Fruit fly (Drosophila melanogaster): ENCODE data around the gene CG32500.
A peak's percentile ranks its signal among the peaks of the same experiment; 100 is the strongest.

Gene CG32500

DNA sequence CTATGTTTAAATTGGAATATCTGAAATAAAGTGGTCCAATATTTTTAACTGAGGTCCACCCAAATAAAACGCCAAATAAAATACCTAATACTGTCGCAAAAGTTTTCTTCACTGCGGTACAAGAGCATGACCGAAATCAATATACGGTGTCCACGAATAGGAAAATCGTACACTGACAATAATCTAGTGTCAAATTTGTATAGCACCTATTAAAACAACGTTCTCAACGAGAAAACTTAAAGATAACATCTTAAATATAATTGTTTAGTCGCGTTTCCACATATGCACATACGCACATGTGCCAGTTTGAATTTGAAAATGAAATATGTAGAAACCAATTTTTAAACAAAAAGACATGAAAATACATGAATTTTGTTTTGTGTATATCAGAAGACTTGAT is 7.9 kb upstream of the CG32500 start (continued):
- TF ChIP-seq Bdp1 (GFP tag; optimal IDR thresholded peaks at IDR 0.05) (no peak), Awh (GFP tag; IDR thresholded peaks at IDR 0.05) (no peak), CG7963 (GFP tag; IDR thresholded peaks at IDR 0.05; ENCODE audit: partially characterized antibody) (no peak), CG8290 (GFP tag; optimal IDR thresholded peaks at IDR 0.05) (peak; percentile 32), CG8290 (tag; optimal IDR thresholded peaks at IDR 0.05) (peak in 1 of 2 experiments; percentile 31), CG33557 (GFP tag; optimal IDR thresholded peaks at IDR 0.05) (peak; percentile 74), odd (GFP tag; optimal IDR thresholded peaks at IDR 0.05) (peak; percentile 59), Dref (GFP tag; IDR thresholded peaks at IDR 0.05) (no peak), CG12299 (tag; optimal IDR thresholded peaks at IDR 0.05) (peak; percentile 62), CG13287 (GFP tag; IDR thresholded peaks at IDR 0.05; ENCODE audit: partially characterized antibody) (no peak), Doc2 (GFP tag; IDR thresholded peaks at IDR 0.05) (no peak), sob (GFP tag; IDR thresholded peaks at IDR 0.05) (no peak), amos (GFP tag; IDR thresholded peaks at IDR 0.05; ENCODE audit: partially characterized antibody) (no peak), CG6765 (GFP tag; optimal IDR thresholded peaks at IDR 0.05) (no peak), emc (GFP tag; optimal IDR thresholded peaks at IDR 0.05) (peak; percentile 6), cg (GFP tag; optimal IDR thresholded peaks at IDR 0.05) (no peak), CG14965 (GFP tag; optimal IDR thresholded peaks at IDR 0.05; ENCODE audit: borderline replicate concordance) (no peak), tin (GFP tag; optimal IDR thresholded peaks at IDR 0.05) (peak; percentile 71), sisA (GFP tag; IDR thresholded peaks at IDR 0.05) (no peak), CG12391 (tag; optimal IDR thresholded peaks at IDR 0.05) (peak; percentile 79), HLH54F (GFP tag; optimal IDR thresholded peaks at IDR 0.05) (peak; percentile 35), fd102C (GFP tag; optimal IDR thresholded peaks at IDR 0.05) (no peak), CG6854 (GFP tag; optimal IDR thresholded peaks at IDR 0.05) (no peak), D19A (tag; optimal IDR thresholded peaks at IDR 0.05) (peak; percentile 76), Hsf (GFP tag; optimal IDR thresholded peaks at IDR 0.05) (peak; percentile 77), HHEX (GFP tag; optimal IDR thresholded peaks at IDR 0.05) (peak; percentile 55), CG10274 (GFP tag; optimal IDR thresholded peaks at IDR 0.05) (no peak), gfzf (GFP tag; optimal IDR thresholded peaks at IDR 0.05) (peak; percentile 33), Eip74EF (GFP tag; optimal IDR thresholded peaks at IDR 0.05) (peak in 1 of 2 experiments; percentile 70), CG8089 (GFP tag; optimal IDR thresholded peaks at IDR 0.05) (peak; percentile 69), ems (GFP tag; optimal IDR thresholded peaks at IDR 0.05) (peak; percentile 68), CG34376 (GFP tag; optimal IDR thresholded peaks at IDR 0.05) (no peak), CG9215 (GFP tag; IDR thresholded peaks at IDR 0.05) (no peak; the same call in 1 of the 2 replicates), Nf-YA (GFP tag; IDR thresholded peaks at IDR 0.05) (0 out of 2 replicates have a peak, but pooled peaks have one; percentile 18), CG15696 (tag; optimal IDR thresholded peaks at IDR 0.05) (peak; percentile 61), vvl (GFP tag; IDR thresholded peaks at IDR 0.05) (no peak; the same call in none of the 2 replicates), CG15269 (tag; optimal IDR thresholded peaks at IDR 0.05) (peak; percentile 75), MESR4 (GFP tag; optimal IDR thresholded peaks at IDR 0.05) (no peak), CG30403 (GFP tag; optimal IDR thresholded peaks at IDR 0.05) (peak; percentile 73), dpn (GFP tag; optimal IDR thresholded peaks at IDR 0.05) (peak; percentile 51 to 59), CG14710 (tag; optimal IDR thresholded peaks at IDR 0.05) (peak; percentile 85), ken (GFP tag; IDR thresholded peaks at IDR 0.05) (no peak), CG14014 (GFP tag; IDR thresholded peaks at IDR 0.05) (no peak), NfI (GFP tag; optimal IDR thresholded peaks at IDR 0.05) (peak; percentile 67), CG15601 (tag; optimal IDR thresholded peaks at IDR 0.05) (peak; percentile 69), maf-S (GFP tag; optimal IDR thresholded peaks at IDR 0.05) (peak; percentile 39), Atf-2 (GFP tag; optimal IDR thresholded peaks at IDR 0.05) (peak; percentile 73), CG17829 (tag; optimal IDR thresholded peaks at IDR 0.05) (peak; percentile 78), Kr (GFP tag; optimal IDR thresholded peaks at IDR 0.05) (no peak), gsb (GFP tag; IDR thresholded peaks at IDR 0.05) (no peak), Bteb2 (GFP tag; optimal IDR thresholded peaks at IDR 0.05) (no peak)

Data from whole organism, embryonic.